Fruit fly (Drosophila melanogaster) whole organism, embryonic: Measurements from ENCODE around the gene Dhod.

Experiments used
- CG17186 ChIP-seq: fragments of 200-800 bp; sonication (Bioruptor generic); optimal IDR thresholded peaks from 3 replicates; lab custom pipeline; 2017; ENCODE audit warnings: missing biosample characterization, missing genetic modification reagents, missing genetic modification characterization
- CG34376 ChIP-seq: fragments of 200-800 bp; sonication (Bioruptor generic); optimal IDR thresholded peaks from 2 replicates; lab custom pipeline; 2018; ENCODE audit warnings: missing biosample characterization, mild to moderate bottlenecking, missing genetic modification characterization
- CG7372 ChIP-seq: fragments of 200-800 bp; sonication (Bioruptor generic); IDR thresholded peaks from 2 replicates; pipeline ENCODE4 v1.3.6; 2022; ENCODE audit warnings: missing biosample characterization, missing genetic modification characterization
- Hr78 ChIP-seq, 2 experiments: fragments of 200-800 bp in 1 of 2; fragments of >200 bp in 1 of 2; sonication (Bioruptor generic) in 1 of 2; optimal IDR thresholded peaks; 2 replicates each; lab custom pipeline; 2017 to 2019; ENCODE audit warnings: missing biosample characterization in 2 of 2, missing genetic modification characterization in 2 of 2, mild to moderate bottlenecking in 1 of 2, moderate library complexity in 1 of 2
- dpn ChIP-seq, 2 experiments: fragments of 200-800 bp; sonication (Bioruptor generic); optimal IDR thresholded peaks; 3 replicates each; lab custom pipeline; 2016; ENCODE audit warnings: missing biosample characterization in 2 of 2, missing genetic modification characterization in 2 of 2
- ind ChIP-seq: fragments of 200-800 bp; sonication (Bioruptor generic); optimal IDR thresholded peaks from 3 replicates; lab custom pipeline; 2016; ENCODE audit warnings: missing biosample characterization, missing genetic modification characterization
- lbe ChIP-seq: fragments of 200-800 bp; sonication (Bioruptor generic); optimal IDR thresholded peaks from 2 replicates; lab custom pipeline; 2016; ENCODE audit warnings: missing biosample characterization, mild to moderate bottlenecking, missing genetic modification characterization
- sim ChIP-seq: fragments of 200-800 bp; sonication (Bioruptor generic); IDR thresholded peaks from 2 replicates; pipeline ENCODE4 v1.3.6; 2022; ENCODE audit warnings: missing biosample characterization, missing genetic modification characterization
- sna ChIP-seq: fragments of 200-800 bp; sonication (Bioruptor generic); IDR thresholded peaks from 2 replicates; pipeline ENCODE4 v1.3.6; 2022; ENCODE audit warnings: missing biosample characterization, missing genetic modification characterization; ENCODE audit not compliant: partially characterized antibody

DNA sequence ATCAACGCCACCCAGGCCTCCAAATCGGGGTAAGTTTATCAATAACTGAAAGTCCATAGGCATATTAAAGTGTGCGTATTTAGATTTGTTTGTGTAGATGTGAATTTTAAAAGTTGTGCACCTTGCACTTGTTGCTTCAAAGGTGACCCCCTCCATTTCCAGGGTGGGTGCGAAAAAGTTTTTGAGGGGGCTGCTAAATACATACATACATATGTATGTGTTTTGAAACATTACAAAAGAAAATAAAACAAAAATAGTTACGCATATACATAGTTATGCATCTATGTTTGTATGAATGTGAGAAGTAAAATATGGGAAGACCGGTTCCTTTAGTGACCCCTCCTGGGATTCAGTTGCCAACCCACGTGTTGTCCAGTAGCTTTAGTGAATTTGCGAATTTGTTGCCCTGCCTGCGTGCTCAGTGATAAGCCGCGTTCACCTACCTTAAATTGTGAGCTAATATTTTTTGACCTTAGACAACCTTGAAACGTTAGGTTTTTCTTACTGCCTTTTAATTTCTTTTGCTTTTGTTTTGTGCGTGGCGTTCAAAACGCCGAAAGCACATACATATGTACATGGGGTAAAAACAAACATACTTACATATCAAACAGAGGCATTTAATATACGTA is 17.3 kb upstream of the Dhod start:
- TF ChIP-seq CG7372 (GFP tag; lab: Robert Waterston, UW) (no peak), CG34376 (GFP tag; lab: Kevin White, UChicago) (no peak), sim (GFP tag; lab: Robert Waterston, UW) (no peak), Hr78 (GFP tag; optimal IDR thresholded peaks at IDR 0.05; lab: Kevin White, UChicago) (no peak), sna (no peak), lbe (peak; percentile 14), dpn (GFP tag; optimal IDR thresholded peaks at IDR 0.05; lab: Kevin White, UChicago) (no peak), ind (GFP tag; lab: Kevin White, UChicago) (no peak), CG17186 (GFP tag; lab: Kevin White, UChicago) (no peak)
